In genomic region chrII:8034008-8034407, ce11 we compare ENCODE assay signal across 2 worm cellular contexts.
TF ChIP-seq lines count a peak whose summit lies in the region.

No protein-coding gene starts in this region.

TF ChIP-seq in whole organism, L1 larva, 84 proteins besides CTCF, POLR2A, EP300 and RAD21 (continued from another document):
- TF ChIP-seq elt-2 (tag; optimal IDR thresholded peaks at IDR 0.05; lab: Kevin White, UChicago) (no peak), lsy-2 (tag; optimal IDR thresholded peaks at IDR 0.05; lab: Kevin White, UChicago) (peak in 1 of 2 experiments; percentile 8), jun-1 (tag; optimal IDR thresholded peaks at IDR 0.05; lab: Kevin White, UChicago) (no peak), C04F5.9 (tag; optimal IDR thresholded peaks at IDR 0.05; lab: Kevin White, UChicago) (no peak), nhr-84 (tag; optimal IDR thresholded peaks at IDR 0.05; lab: Kevin White, UChicago) (no peak), zag-1 (tag; optimal IDR thresholded peaks at IDR 0.05; lab: Kevin White, UChicago) (no peak), nhr-11 (tag; optimal IDR thresholded peaks at IDR 0.05; lab: Kevin White, UChicago) (no peak), unc-98 (GFP tag; IDR thresholded peaks at IDR 0.05; lab: Robert Waterston, UW) (no peak), unc-62 (GFP tag; optimal IDR thresholded peaks at IDR 0.05; lab: Kevin White, UChicago) (no peak), nhr-20 (tag; optimal IDR thresholded peaks at IDR 0.05; lab: Kevin White, UChicago) (no peak), blmp-1 (tag; optimal IDR thresholded peaks at IDR 0.05; lab: Kevin White, UChicago) (peak; percentile 26), hlh-17 (GFP tag; optimal IDR thresholded peaks at IDR 0.05; lab: Kevin White, UChicago; ENCODE audit: borderline replicate concordance) (no peak), nhr-12 (tag; optimal IDR thresholded peaks at IDR 0.05; lab: Kevin White, UChicago) (no peak), ceh-90 (tag; optimal IDR thresholded peaks at IDR 0.05; lab: Kevin White, UChicago) (no peak), ceh-88 (GFP tag; IDR thresholded peaks at IDR 0.05; lab: Robert Waterston, UW) (no peak), xbp-1 (tag; optimal IDR thresholded peaks at IDR 0.05; lab: Kevin White, UChicago) (no peak), fkh-8 (tag; optimal IDR thresholded peaks at IDR 0.05; lab: Kevin White, UChicago) (no peak), lin-14 (GFP tag; optimal IDR thresholded peaks at IDR 0.05; lab: Kevin White, UChicago) (peak; percentile 51), lin-35 (GFP tag; optimal IDR thresholded peaks at IDR 0.05; lab: Kevin White, UChicago) (peak in 1 of 2 experiments; percentile 21), nhr-19 (GFP tag; conservative IDR thresholded peaks at IDR 0.05; lab: Robert Waterston, UW) (no peak), fkh-4 (tag; optimal IDR thresholded peaks at IDR 0.05; lab: Kevin White, UChicago; ENCODE audit: borderline replicate concordance) (no peak), lin-15B (tag; optimal IDR thresholded peaks at IDR 0.05; lab: Kevin White, UChicago) (no peak), sptf-1 (tag; optimal IDR thresholded peaks at IDR 0.05; lab: Kevin White, UChicago) (no peak)
TF ChIP-seq in whole organism, L1 larva: peak in this region for 6.

TF ChIP-seq in whole organism, L4 larva, 104 proteins besides CTCF, POLR2A, EP300 and RAD21 (continued from another document):
- peak; percentile 55 for TF ChIP-seq php-3 (GFP tag; IDR thresholded peaks at IDR 0.05; lab: Robert Waterston, UW)
- peak; percentile 68; the same call in 1 of the 2 replicates for TF ChIP-seq ceh-20 (GFP tag; IDR thresholded peaks at IDR 0.05; lab: Robert Waterston, UW)
- no peak for TF ChIP-seq zfp-3 (GFP tag; conservative IDR thresholded peaks at IDR 0.05; lab: Robert Waterston, UW)
- peak; percentile 14; the same call in 1 of the 2 replicates for TF ChIP-seq madf-9 (GFP tag; conservative IDR thresholded peaks at IDR 0.05; lab: Robert Waterston, UW)
